Worm (Caenorhabditis elegans) whole organism, L1 larva: ENCODE data around the gene clec-80.

Experiments
- C34B4.2 ChIP-seq: sonication (generic microtip); optimal IDR thresholded peaks from 2 replicates; lab custom pipeline; 2017; ENCODE audit warnings: mild to moderate bottlenecking, missing genetic modification characterization, missing compliant biosample characterization
- Y116A8C.19 ChIP-seq: sonication (generic microtip); optimal IDR thresholded peaks from 2 replicates; lab custom pipeline; 2016; ENCODE audit warnings: missing compliant biosample characterization, missing genetic modification characterization, borderline replicate concordance
- ceh-8 ChIP-seq: fragments of 200-800 bp; sonication (Bioruptor generic); optimal IDR thresholded peaks from 2 replicates; lab custom pipeline; 2018; ENCODE audit warnings: mild to moderate bottlenecking, missing genetic modification characterization, moderate library complexity, missing compliant biosample characterization
- ces-1 ChIP-seq: fragments of 150-350 bp; optimal IDR thresholded peaks from 2 replicates; lab custom pipeline; 2014; ENCODE audit warnings: missing biosample characterization, missing genetic modification reagents, missing genetic modification characterization
- efl-1 ChIP-seq, 4 experiments: fragments of 150-350 bp; optimal IDR thresholded peaks in 3 of 4; peaks in 1 of 4; 1 replicate in 1 of 4; 2 replicates in 3 of 4; lab custom pipeline; 2014; ENCODE audit warnings: missing biosample characterization in 2 of 4, missing genetic modification characterization in 2 of 4, missing genetic modification reagents in 2 of 4
- egl-27 ChIP-seq, 2 experiments: fragments of 150-350 bp in 1 of 2; sonication (generic microtip); optimal IDR thresholded peaks; 3 replicates each; lab custom pipeline; 2017 to 2018; ENCODE audit warnings: missing biosample characterization in 2 of 2, missing genetic modification characterization in 2 of 2, missing genetic modification reagents in 2 of 2
- elt-2 ChIP-seq: sonication (generic microtip); optimal IDR thresholded peaks from 2 replicates; lab custom pipeline; 2016; ENCODE audit warnings: missing genetic modification characterization, mild to moderate bottlenecking, inconsistent platforms, missing compliant biosample characterization, missing genetic modification reagents
- elt-3 ChIP-seq, 6 experiments: fragments of 150-350 bp in 1 of 6; sonication (generic microtip); optimal IDR thresholded peaks; 2 replicates each; lab custom pipeline; 2017 to 2018; ENCODE audit warnings: missing biosample characterization in 6 of 6, missing genetic modification characterization in 6 of 6, inconsistent platforms in 1 of 6
- ets-5 ChIP-seq: fragments of 200-800 bp; sonication (Bioruptor generic); IDR thresholded peaks from 2 replicates; pipeline ENCODE4 v1.3.6; 2022; ENCODE audit warnings: missing genetic modification characterization, missing compliant biosample characterization
- fkh-10 ChIP-seq: sonication (generic microtip); optimal IDR thresholded peaks from 2 replicates; lab custom pipeline; 2017; ENCODE audit warnings: missing biosample characterization, missing genetic modification reagents, missing genetic modification characterization
- fkh-4 ChIP-seq: sonication (generic microtip); optimal IDR thresholded peaks from 2 replicates; lab custom pipeline; 2016; ENCODE audit warnings: missing compliant biosample characterization, missing genetic modification characterization, borderline replicate concordance
- fkh-8 ChIP-seq: sonication (generic microtip); optimal IDR thresholded peaks from 2 replicates; lab custom pipeline; 2016; ENCODE audit warnings: mild to moderate bottlenecking, missing genetic modification characterization, missing compliant biosample characterization
- grh-1 ChIP-seq: fragments of 200-800 bp; sonication (Bioruptor generic); IDR thresholded peaks from 2 replicates; pipeline ENCODE4 v1.3.6; 2022; ENCODE audit warnings: missing genetic modification reagents, missing genetic modification characterization, missing compliant biosample characterization
- hpl-2 ChIP-seq: fragments of 150-350 bp; optimal IDR thresholded peaks from 2 replicates; lab custom pipeline; 2014; ENCODE audit warnings: missing biosample characterization, missing genetic modification reagents, missing genetic modification characterization
- irx-1 ChIP-seq: sonication (generic microtip); optimal IDR thresholded peaks from 2 replicates; lab custom pipeline; 2016; ENCODE audit warnings: missing genetic modification characterization, missing compliant biosample characterization
- lin-13 ChIP-seq: fragments of 150-350 bp; optimal IDR thresholded peaks from 2 replicates; lab custom pipeline; 2014; ENCODE audit warnings: missing biosample characterization, missing genetic modification reagents, missing genetic modification characterization
- lin-14 ChIP-seq: fragments of 200-800 bp; sonication (Bioruptor generic); optimal IDR thresholded peaks from 2 replicates; lab custom pipeline; 2018; ENCODE audit warnings: mild to moderate bottlenecking, missing genetic modification characterization, moderate library complexity, missing compliant biosample characterization
- lin-15B ChIP-seq: fragments of 150-350 bp; sonication (generic microtip); optimal IDR thresholded peaks from 3 replicates; lab custom pipeline; 2014; ENCODE audit warnings: missing biosample characterization, missing genetic modification characterization
- lin-35 ChIP-seq, 2 experiments: fragments of 150-350 bp; optimal IDR thresholded peaks; 2 replicates each; lab custom pipeline; 2014; ENCODE audit warnings: missing biosample characterization in 2 of 2, missing genetic modification characterization in 2 of 2, missing genetic modification reagents in 2 of 2
- lin-39 ChIP-seq: fragments of 150-350 bp; optimal IDR thresholded peaks from 2 replicates; lab custom pipeline; 2014; ENCODE audit warnings: missing biosample characterization, missing genetic modification reagents, missing genetic modification characterization
- mep-1 ChIP-seq: fragments of 150-350 bp; optimal IDR thresholded peaks from 2 replicates; lab custom pipeline; 2014; ENCODE audit warnings: missing biosample characterization, missing genetic modification characterization
- nhr-12 ChIP-seq: sonication (generic microtip); optimal IDR thresholded peaks from 2 replicates; lab custom pipeline; 2017; ENCODE audit warnings: missing biosample characterization, missing genetic modification characterization
- nhr-19 ChIP-seq: fragments of 200-800 bp; sonication (Bioruptor generic); conservative IDR thresholded peaks from 2 replicates; pipeline ENCODE4 v1.3.6; 2022; ENCODE audit warnings: missing genetic modification characterization, missing compliant biosample characterization
- nhr-20 ChIP-seq: sonication (generic microtip); optimal IDR thresholded peaks from 2 replicates; lab custom pipeline; 2016; ENCODE audit warnings: mild to moderate bottlenecking, missing genetic modification characterization, missing compliant biosample characterization
- pag-3 ChIP-seq: sonication (generic microtip); optimal IDR thresholded peaks from 2 replicates; lab custom pipeline; 2017; ENCODE audit warnings: missing genetic modification characterization, mild to moderate bottlenecking, missing compliant biosample characterization, antibody characterized with exemption, borderline replicate concordance; ENCODE audit not compliant: insufficient read depth
- pax-3 ChIP-seq: fragments of 200-800 bp; sonication (Bioruptor generic); optimal IDR thresholded peaks from 2 replicates; lab custom pipeline; 2018; ENCODE audit warnings: mild to moderate bottlenecking, missing genetic modification characterization, moderate library complexity, missing compliant biosample characterization
- skn-1 ChIP-seq: fragments of 150-350 bp; optimal IDR thresholded peaks from 2 replicates; lab custom pipeline; 2014; ENCODE audit warnings: missing biosample characterization, missing genetic modification characterization
- sup-37 ChIP-seq: fragments of 200-800 bp; sonication (Bioruptor generic); optimal IDR thresholded peaks from 2 replicates; lab custom pipeline; 2018; ENCODE audit warnings: mild to moderate bottlenecking, missing genetic modification characterization, missing compliant biosample characterization
- tbx-2 ChIP-seq: sonication (generic microtip); optimal IDR thresholded peaks from 2 replicates; lab custom pipeline; 2016; ENCODE audit warnings: missing genetic modification characterization, missing compliant biosample characterization
- unc-86 ChIP-seq: sonication (generic microtip); optimal IDR thresholded peaks from 2 replicates; lab custom pipeline; 2016; ENCODE audit warnings: missing genetic modification characterization, missing compliant biosample characterization
- vab-15 ChIP-seq: sonication (generic microtip); optimal IDR thresholded peaks from 2 replicates; lab custom pipeline; 2017; ENCODE audit warnings: missing genotype, mild to moderate bottlenecking, missing genetic modification characterization, missing compliant biosample characterization
- ztf-4 ChIP-seq: fragments of 150-350 bp; optimal IDR thresholded peaks from 2 replicates; lab custom pipeline; 2014; ENCODE audit warnings: missing biosample characterization, missing genetic modification characterization

The clec-80 gene

ce11 chrIV:2853164-2853563 is 29.6 kb downstream of the clec-80 start, which contains the start of gene Y54G2A.49:
Gene Y54G2A.49 (minus strand): TSS chrIV:2853264.
- no peak for TF ChIP-seq unc-86
- TF ChIP-seq hpl-2 (GFP tag; lab: Kevin White, UChicago) = no peak
- TF ChIP-seq fkh-4 = no peak
- no peak for TF ChIP-seq irx-1 (tag; lab: Kevin White, UChicago)
- TF ChIP-seq pax-3 (tag; lab: Kevin White, UChicago) = no peak
- no peak for TF ChIP-seq nhr-20
- no peak for TF ChIP-seq tbx-2 (tag; lab: Kevin White, UChicago)
- no peak for TF ChIP-seq nhr-12 (tag; lab: Kevin White, UChicago)
- TF ChIP-seq, all 84 proteins: peak for 0

DNA sequence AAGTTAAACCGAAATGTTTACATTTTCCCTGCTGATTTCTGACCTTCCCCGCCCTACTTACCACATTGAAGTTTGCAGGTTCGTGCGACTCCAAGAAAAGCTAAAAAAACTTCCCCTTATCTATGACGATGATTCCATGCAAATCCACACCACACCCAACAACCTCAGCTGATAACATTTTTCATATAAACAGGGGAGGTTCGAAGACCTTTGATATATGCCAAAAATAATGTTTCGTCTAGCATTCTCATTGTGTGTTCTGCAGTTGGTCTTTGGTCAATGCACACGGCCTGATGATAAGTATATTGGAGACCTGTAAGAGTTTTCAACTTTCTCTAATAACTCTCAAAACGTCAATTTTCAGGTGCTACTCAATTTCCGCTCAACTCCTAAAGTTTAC is 30.6 kb downstream of the clec-80 start:
- no peak for TF ChIP-seq efl-1 (optimal IDR thresholded peaks at IDR 0.05; lab: Kevin White, UChicago)
- peak in 1 of 2 experiments; percentile 62 for TF ChIP-seq efl-1 (GFP tag; optimal IDR thresholded peaks at IDR 0.05 in 1 of 2; lab: Kevin White, UChicago)
- no peak for TF ChIP-seq ceh-8
- TF ChIP-seq egl-27 (tag; optimal IDR thresholded peaks at IDR 0.05; lab: Kevin White, UChicago) = no peak
- peak; percentile 47 for TF ChIP-seq elt-2 (tag; lab: Kevin White, UChicago)
- no peak for TF ChIP-seq pax-3 (tag; lab: Kevin White, UChicago)

ce11 chrIV:2855056-2855752 is 31.7 kb downstream of the clec-80 start:
- TF ChIP-seq lin-35 (GFP tag; optimal IDR thresholded peaks at IDR 0.05; lab: Kevin White, UChicago) (peak in 1 of 2 experiments; percentile 18), pax-3 (tag; lab: Kevin White, UChicago) (no peak), elt-2 (tag; lab: Kevin White, UChicago) (peak; percentile 78)

- TF ChIP-seq lin-14 (peak; percentile 37), ztf-4 (tag; lab: Kevin White, UChicago) (no peak), unc-86 (peak; percentile 35), fkh-10 (GFP tag; lab: Kevin White, UChicago) (peak; percentile 33)
- TF ChIP-seq, all 84 proteins: peak for 3
Observed at ce11 chrIV:2858734-2859133, 35.2 kb downstream of the clec-80 start.

DNA sequence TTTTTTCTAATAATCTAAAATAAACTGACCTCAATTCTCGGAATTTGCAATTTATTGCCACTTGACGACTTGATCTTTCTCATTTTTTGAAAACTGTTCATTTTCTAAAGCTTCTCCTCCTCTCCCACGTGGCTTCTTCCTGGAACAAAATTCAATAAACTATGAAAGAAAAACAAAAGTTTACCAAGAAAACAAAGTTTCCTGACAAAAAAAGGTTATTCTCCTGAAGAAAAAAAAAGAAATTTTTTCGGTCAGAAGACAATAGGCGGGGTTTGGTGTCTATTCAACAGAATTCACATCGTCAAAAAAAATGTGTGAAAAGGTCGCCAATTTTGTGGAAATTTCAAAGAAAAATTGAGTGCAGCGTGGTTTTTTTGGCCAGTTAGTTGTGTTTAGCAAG is 41.2 kb downstream of the clec-80 start, which contains the start of gene Y54G2A.16:
Y54G2A.16 (minus strand) TSS at position 101 of the 400 bp plus-strand sequence.
- TF ChIP-seq pag-3 (tag; lab: Kevin White, UChicago) = no peak
- TF ChIP-seq lin-15B (tag; lab: Kevin White, UChicago) = no peak
- TF ChIP-seq elt-3 (tag; optimal IDR thresholded peaks at IDR 0.05; lab: Kevin White, UChicago) = no peak
- TF ChIP-seq sup-37 (GFP tag; lab: Kevin White, UChicago) = no peak
- no peak for TF ChIP-seq Y116A8C.19 (tag; lab: Kevin White, UChicago)
- TF ChIP-seq nhr-19 = no peak
- no peak for TF ChIP-seq lin-13 (GFP tag; lab: Kevin White, UChicago)
- TF ChIP-seq C34B4.2 (tag; lab: Kevin White, UChicago) = no peak
- no peak for TF ChIP-seq lin-35 (GFP tag; optimal IDR thresholded peaks at IDR 0.05; lab: Kevin White, UChicago)
- no peak for TF ChIP-seq skn-1 (tag; lab: Kevin White, UChicago)
- no peak for TF ChIP-seq fkh-4
- TF ChIP-seq vab-15 (tag; lab: Kevin White, UChicago) = no peak
- TF ChIP-seq efl-1 (optimal IDR thresholded peaks at IDR 0.05; lab: Kevin White, UChicago) = no peak
- TF ChIP-seq efl-1 (GFP tag; optimal IDR thresholded peaks at IDR 0.05 in 1 of 2; lab: Kevin White, UChicago) = no peak
- TF ChIP-seq ets-5 = no peak
- no peak for TF ChIP-seq lin-39
- no peak for TF ChIP-seq mep-1 (tag; lab: Kevin White, UChicago)
- TF ChIP-seq ces-1 = no peak
- no peak for TF ChIP-seq grh-1
- no peak for TF ChIP-seq fkh-8 (tag; lab: Kevin White, UChicago)
- TF ChIP-seq ceh-8 = no peak
